Fruit fly (Drosophila melanogaster) whole organism, embryonic: ENCODE results near the gene ss.

Experiments used
- Ada2b ChIP-seq: fragments of 200-800 bp; sonication (Bioruptor generic); IDR thresholded peaks from 2 replicates; pipeline ENCODE4 v1.3.6; 2022; ENCODE audit warnings: missing biosample characterization, missing genetic modification characterization
- C15 ChIP-seq: fragments of 200-800 bp; sonication (Bioruptor generic); IDR thresholded peaks from 3 replicates; pipeline ENCODE4 v1.3.6; 2022; ENCODE audit warnings: missing biosample characterization, missing genetic modification characterization
- CG10147 ChIP-seq: fragments of 200-800 bp; sonication (Bioruptor generic); optimal IDR thresholded peaks from 2 replicates; lab custom pipeline; 2019; ENCODE audit warnings: missing biosample characterization, mild to moderate bottlenecking, missing genetic modification characterization, moderate library complexity
- CG10979 ChIP-seq: fragments of 200-800 bp; sonication (Bioruptor generic); optimal IDR thresholded peaks from 2 replicates; lab custom pipeline; 2018; ENCODE audit warnings: missing biosample characterization, mild to moderate bottlenecking, missing genetic modification characterization, moderate library complexity
- CG12071 ChIP-seq: fragments of 200-800 bp; sonication (Bioruptor generic); optimal IDR thresholded peaks from 3 replicates; lab custom pipeline; 2018; ENCODE audit warnings: missing biosample characterization, mild to moderate bottlenecking, missing genetic modification characterization
- CG14014 ChIP-seq: fragments of 200-800 bp; sonication (Bioruptor generic); IDR thresholded peaks from 2 replicates; pipeline ENCODE4 v1.3.6; 2022; ENCODE audit warnings: missing biosample characterization, missing genetic modification characterization
- CG15073 ChIP-seq: fragments of 200-800 bp; sonication (Bioruptor generic); optimal IDR thresholded peaks from 2 replicates; lab custom pipeline; 2016; ENCODE audit warnings: missing biosample characterization, missing genetic modification characterization
- CG1529 ChIP-seq: fragments of 200-800 bp; sonication (Bioruptor generic); optimal IDR thresholded peaks from 3 replicates; lab custom pipeline; 2018; ENCODE audit warnings: missing biosample characterization, missing genetic modification characterization
- CG1647 ChIP-seq: fragments of 200-800 bp; sonication (Bioruptor generic); optimal IDR thresholded peaks from 3 replicates; lab custom pipeline; 2016; ENCODE audit warnings: missing biosample characterization, missing genetic modification characterization
- CG17359 ChIP-seq: fragments of 200-800 bp; sonication (Bioruptor generic); optimal IDR thresholded peaks from 3 replicates; lab custom pipeline; 2018; ENCODE audit warnings: missing biosample characterization, mild to moderate bottlenecking, missing genetic modification characterization, moderate library complexity
- CG30431 ChIP-seq: fragments of 200-800 bp; sonication (Bioruptor generic); optimal IDR thresholded peaks from 2 replicates; lab custom pipeline; 2017; ENCODE audit warnings: missing biosample characterization, missing genetic modification characterization
- CG33557 ChIP-seq: fragments of 200-800 bp; sonication (Bioruptor generic); optimal IDR thresholded peaks from 2 replicates; lab custom pipeline; 2019; ENCODE audit warnings: missing biosample characterization, mild to moderate bottlenecking, missing genetic modification characterization, moderate library complexity
- CG3407 ChIP-seq: fragments of 200-800 bp; sonication (Bioruptor generic); optimal IDR thresholded peaks from 2 replicates; lab custom pipeline; 2018; ENCODE audit warnings: missing biosample characterization, mild to moderate bottlenecking, missing genetic modification characterization
- CG34422 ChIP-seq: fragments of 200-800 bp; sonication (Bioruptor generic); IDR thresholded peaks from 3 replicates; pipeline ENCODE4 v1.3.6; 2022; ENCODE audit warnings: missing biosample characterization, missing genetic modification characterization
- CG4360 ChIP-seq: fragments of 200-800 bp; sonication (Bioruptor generic); IDR thresholded peaks from 2 replicates; pipeline ENCODE4 v1.3.6; 2022; ENCODE audit warnings: missing biosample characterization, missing genetic modification characterization
- CG43689 ChIP-seq: fragments of 200-800 bp; sonication (Bioruptor generic); IDR thresholded peaks from 2 replicates; pipeline ENCODE4 v1.3.6; 2022; ENCODE audit warnings: missing biosample characterization, missing genetic modification characterization
- CG5953 ChIP-seq: fragments of 200-800 bp; sonication (Bioruptor generic); IDR thresholded peaks from 2 replicates; pipeline ENCODE4 v1.3.6; 2022; ENCODE audit warnings: missing biosample characterization, missing genetic modification characterization
- CG6791 ChIP-seq: fragments of 200-800 bp; sonication (Bioruptor generic); IDR thresholded peaks from 3 replicates; pipeline ENCODE4 v1.3.6; 2022; ENCODE audit warnings: missing biosample characterization, missing genetic modification characterization; ENCODE audit not compliant: partially characterized antibody
- CG7357 ChIP-seq: fragments of 200-800 bp; sonication (Bioruptor generic); IDR thresholded peaks from 3 replicates; pipeline ENCODE4 v1.3.6; 2022; ENCODE audit warnings: missing biosample characterization, missing genetic modification characterization
- Camta ChIP-seq: fragments of 200-800 bp; sonication (Bioruptor generic); optimal IDR thresholded peaks from 2 replicates; lab custom pipeline; 2016; ENCODE audit warnings: missing biosample characterization, missing genetic modification characterization
- CoRest ChIP-seq: fragments of 200-800 bp; sonication (Bioruptor generic); optimal IDR thresholded peaks from 3 replicates; lab custom pipeline; 2018; ENCODE audit warnings: missing biosample characterization, mild to moderate bottlenecking, missing genetic modification characterization, moderate library complexity
- Gsc ChIP-seq: fragments of 200-800 bp; sonication (Bioruptor generic); IDR thresholded peaks from 2 replicates; pipeline ENCODE4 v1.3.6; 2022; ENCODE audit warnings: missing biosample characterization, missing genetic modification characterization
- Hsf ChIP-seq: fragments of 200-800 bp; sonication (Bioruptor generic); optimal IDR thresholded peaks from 3 replicates; lab custom pipeline; 2016; ENCODE audit warnings: missing biosample characterization, missing genetic modification characterization
- Mes4 ChIP-seq: fragments of 200-800 bp; sonication (Bioruptor generic); optimal IDR thresholded peaks from 2 replicates; lab custom pipeline; 2016; ENCODE audit warnings: missing biosample characterization, missing genetic modification characterization
- Sox100B ChIP-seq: fragments of 200-800 bp; sonication (Bioruptor generic); optimal IDR thresholded peaks from 3 replicates; lab custom pipeline; 2018; ENCODE audit warnings: missing biosample characterization, mild to moderate bottlenecking, missing genetic modification characterization
- amos ChIP-seq: fragments of 200-800 bp; sonication (Bioruptor generic); IDR thresholded peaks from 2 replicates; pipeline ENCODE4 v1.3.6; 2022; ENCODE audit warnings: missing biosample characterization, missing genetic modification characterization; ENCODE audit not compliant: partially characterized antibody
- chm ChIP-seq: fragments of 200-800 bp; sonication (Bioruptor generic); IDR thresholded peaks from 2 replicates; pipeline ENCODE4 v1.3.6; 2022; ENCODE audit warnings: missing biosample characterization, missing genetic modification characterization
- corto ChIP-seq: fragments of 200-800 bp; sonication (Bioruptor generic); optimal IDR thresholded peaks from 2 replicates; lab custom pipeline; 2016; ENCODE audit warnings: missing biosample characterization, mild to moderate bottlenecking, missing genetic modification characterization, moderate library complexity
- da ChIP-seq: fragments of 200-800 bp; sonication (Bioruptor generic); optimal IDR thresholded peaks from 2 replicates; lab custom pipeline; 2016; ENCODE audit warnings: missing biosample characterization, missing genetic modification characterization
- dati ChIP-seq: fragments of 200-800 bp; sonication (Bioruptor generic); IDR thresholded peaks from 2 replicates; pipeline ENCODE4 v1.3.6; 2022; ENCODE audit warnings: missing biosample characterization, missing genetic modification characterization
- emc ChIP-seq: fragments of 200-800 bp; sonication (Bioruptor generic); optimal IDR thresholded peaks from 2 replicates; lab custom pipeline; 2016; ENCODE audit warnings: missing biosample characterization, missing genetic modification characterization
- eyg ChIP-seq: fragments of 200-800 bp; sonication (Bioruptor generic); optimal IDR thresholded peaks from 3 replicates; lab custom pipeline; 2016; ENCODE audit warnings: missing biosample characterization, missing genetic modification characterization
- fru ChIP-seq: fragments of >200 bp; optimal IDR thresholded peaks from 2 replicates; lab custom pipeline; 2017
- gfzf ChIP-seq: fragments of 200-800 bp; sonication (Bioruptor generic); optimal IDR thresholded peaks from 2 replicates; lab custom pipeline; 2016; ENCODE audit warnings: missing biosample characterization, mild to moderate bottlenecking, missing genetic modification characterization, moderate library complexity
- grau ChIP-seq: fragments of 200-800 bp; optimal IDR thresholded peaks from 3 replicates; lab custom pipeline; 2019; ENCODE audit warnings: missing biosample characterization, mild to moderate bottlenecking, missing genetic modification characterization, moderate library complexity
- hkb ChIP-seq, 2 experiments: fragments of 200-800 bp in 1 of 2; fragments of >200 bp in 1 of 2; sonication (Bioruptor generic) in 1 of 2; IDR thresholded peaks in 1 of 2; optimal IDR thresholded peaks in 1 of 2; 2 replicates each; pipeline versions ENCODE4 v1.3.6 to Lab custom; 2017 to 2022; ENCODE audit warnings: missing biosample characterization in 1 of 2, missing genetic modification characterization in 1 of 2
- jigr1 ChIP-seq: fragments of 200-800 bp; sonication (Bioruptor generic); IDR thresholded peaks from 3 replicates; pipeline ENCODE4 v1.3.6; 2022; ENCODE audit warnings: missing biosample characterization, missing genetic modification characterization
- mirr ChIP-seq: fragments of 200-800 bp; sonication (Bioruptor generic); optimal IDR thresholded peaks from 3 replicates; lab custom pipeline; 2018; ENCODE audit warnings: missing biosample characterization, mild to moderate bottlenecking, missing genetic modification characterization
- nerfin-1 ChIP-seq: fragments of 200-800 bp; sonication (Bioruptor generic); optimal IDR thresholded peaks from 3 replicates; lab custom pipeline; 2019; ENCODE audit warnings: missing biosample characterization, mild to moderate bottlenecking, missing genetic modification characterization, moderate library complexity
- prd ChIP-seq, 3 experiments: fragments of >200 bp in 2 of 3; fragments of 200-800 bp in 1 of 3; sonication (Bioruptor generic) in 1 of 3; optimal IDR thresholded peaks in 2 of 3; IDR thresholded peaks in 1 of 3; 2 replicates in 2 of 3; 3 replicates in 1 of 3; pipeline versions ENCODE4 v1.3.6 to Lab custom; 2017 to 2022; ENCODE audit warnings: missing biosample characterization in 1 of 3, missing genetic modification characterization in 1 of 3
- pros ChIP-seq: fragments of 200-800 bp; sonication (Bioruptor generic); optimal IDR thresholded peaks from 3 replicates; lab custom pipeline; 2019; ENCODE audit warnings: missing biosample characterization, mild to moderate bottlenecking, missing genetic modification characterization, moderate library complexity
- pzg ChIP-seq: fragments of 200-800 bp; sonication (Bioruptor generic); optimal IDR thresholded peaks from 3 replicates; lab custom pipeline; 2018; ENCODE audit warnings: missing biosample characterization, mild to moderate bottlenecking, missing genetic modification characterization, moderate library complexity
- slou ChIP-seq: fragments of 200-800 bp; sonication (Bioruptor generic); optimal IDR thresholded peaks from 3 replicates; lab custom pipeline; 2016; ENCODE audit warnings: missing biosample characterization, missing genetic modification characterization
- sug ChIP-seq: fragments of 200-800 bp; optimal IDR thresholded peaks from 2 replicates; lab custom pipeline; 2019; ENCODE audit warnings: missing biosample characterization, mild to moderate bottlenecking, missing genetic modification characterization, moderate library complexity
- tin ChIP-seq: fragments of 200-800 bp; sonication (Bioruptor generic); optimal IDR thresholded peaks from 3 replicates; lab custom pipeline; 2016; ENCODE audit warnings: missing biosample characterization, missing genetic modification characterization
- tio ChIP-seq: fragments of 200-800 bp; sonication (Bioruptor generic); optimal IDR thresholded peaks from 2 replicates; lab custom pipeline; 2017; ENCODE audit warnings: missing biosample characterization, missing genetic modification characterization, inconsistent platforms
- wek ChIP-seq: fragments of 200-800 bp; sonication (Bioruptor generic); optimal IDR thresholded peaks from 3 replicates; lab custom pipeline; 2018; ENCODE audit warnings: missing biosample characterization, mild to moderate bottlenecking, missing genetic modification characterization, moderate library complexity
- zfh2 ChIP-seq: fragments of 200-800 bp; sonication (Bioruptor generic); optimal IDR thresholded peaks from 2 replicates; lab custom pipeline; 2016; ENCODE audit warnings: missing biosample characterization, missing genetic modification characterization

The ss gene

dm6 chr3R:16449187-16449973, 45.9 kb upstream of the ss start (continued):
- TF ChIP-seq hkb (optimal IDR thresholded peaks at IDR 0.05; lab: Kevin White, UChicago), result no peak
- peak; percentile 93 for TF ChIP-seq hkb (GFP tag; IDR thresholded peaks at IDR 0.05; lab: Robert Waterston, UW)
- peak; percentile 75 for TF ChIP-seq CG6791
- peak; percentile 80 for TF ChIP-seq da (GFP tag; lab: Kevin White, UChicago)
- peak; percentile 43 for TF ChIP-seq slou
- peak; percentile 94 for TF ChIP-seq CG1647
- TF ChIP-seq CG10979, result peak; percentile 97
- peak; percentile 95 for TF ChIP-seq dati (GFP tag; lab: Robert Waterston, UW)
- TF ChIP-seq grau, result peak; percentile 92
- peak; percentile 88 for TF ChIP-seq Camta (GFP tag; lab: Kevin White, UChicago)
- TF ChIP-seq CoRest (tag; lab: Kevin White, UChicago), result peak; percentile 95
- TF ChIP-seq CG3407, result peak; percentile 92
- TF ChIP-seq Sox100B (GFP tag; lab: Kevin White, UChicago), result peak; percentile 88
- peak; percentile 92 for TF ChIP-seq Hsf
- peak; percentile 70 for TF ChIP-seq CG10147 (GFP tag; lab: Kevin White, UChicago)
- TF ChIP-seq wek, result peak; percentile 80
- TF ChIP-seq pzg (GFP tag; lab: Kevin White, UChicago), result no peak
- peak; percentile 81 for TF ChIP-seq CG4360 (GFP tag; lab: Robert Waterston, UW)
- TF ChIP-seq prd (optimal IDR thresholded peaks at IDR 0.05; lab: Kevin White, UChicago), result no peak
- TF ChIP-seq prd (GFP tag; IDR thresholded peaks at IDR 0.05; lab: Robert Waterston, UW), result peak; percentile 97
- peak; percentile 46 for TF ChIP-seq mirr (GFP tag; lab: Kevin White, UChicago)
- peak; percentile 96 for TF ChIP-seq pros (GFP tag; lab: Kevin White, UChicago)
- TF ChIP-seq Gsc (GFP tag; lab: Robert Waterston, UW), result peak; percentile 97; the same call in 1 of the 2 replicates
- TF ChIP-seq Ada2b, result peak; percentile 94
- peak; percentile 96 for TF ChIP-seq tin (GFP tag; lab: Kevin White, UChicago)
- peak; percentile 82 for TF ChIP-seq eyg (GFP tag; lab: Kevin White, UChicago)
- peak; percentile 87 for TF ChIP-seq CG12071
- peak; percentile 60 for TF ChIP-seq zfh2 (GFP tag; lab: Kevin White, UChicago)
- peak; percentile 64 for TF ChIP-seq sug (tag; lab: Kevin White, UChicago)
- TF ChIP-seq Mes4, result peak; percentile 78
- peak; percentile 83; the same call in 1 of the 3 replicates for TF ChIP-seq C15
- TF ChIP-seq CG43689 (GFP tag; lab: Robert Waterston, UW), result peak; percentile 83
- TF ChIP-seq amos, result peak; percentile 51; the same call in 1 of the 2 replicates
- TF ChIP-seq chm (GFP tag; lab: Robert Waterston, UW), result peak; percentile 97
- peak; percentile 98 for TF ChIP-seq CG33557 (GFP tag; lab: Kevin White, UChicago)
- peak; percentile 92 for TF ChIP-seq CG5953 (GFP tag; lab: Robert Waterston, UW)
- no peak for TF ChIP-seq corto
- peak; percentile 97 for TF ChIP-seq nerfin-1
- TF ChIP-seq CG17359, result peak; percentile 97
- TF ChIP-seq CG1529, result peak; percentile 94
- TF ChIP-seq CG7357 (GFP tag; lab: Robert Waterston, UW), result peak; percentile 87
- peak; percentile 65 for TF ChIP-seq CG15073 (GFP tag; lab: Kevin White, UChicago)
- TF ChIP-seq CG34422 (GFP tag; lab: Robert Waterston, UW), result peak; percentile 96
- peak; percentile 91 for TF ChIP-seq jigr1 (GFP tag; lab: Robert Waterston, UW)
- peak; percentile 34 for TF ChIP-seq emc (GFP tag; lab: Kevin White, UChicago)
- TF ChIP-seq tio (GFP tag; lab: Kevin White, UChicago), result no peak
- TF ChIP-seq fru, result no peak
- TF ChIP-seq CG14014 (GFP tag; lab: Robert Waterston, UW), result peak; percentile 89
- peak; percentile 94 for TF ChIP-seq CG30431 (GFP tag; lab: Kevin White, UChicago)
- peak; percentile 24 for TF ChIP-seq gfzf (GFP tag; lab: Kevin White, UChicago)
